Fruit fly (Drosophila melanogaster) whole organism, wandering third instar larva: ENCODE results near the gene CG32683.
A peak's percentile ranks its signal among the peaks of the same experiment; 100 is the strongest.

Experiments used
- OdsH ChIP-seq: fragments of 200-800 bp; sonication (Bioruptor generic); optimal IDR thresholded peaks from 2 replicates; lab custom pipeline; 2016; ENCODE audit warnings: missing biosample characterization, mild to moderate bottlenecking, missing genetic modification characterization
- brk ChIP-seq: fragments of 200-800 bp; sonication (Bioruptor generic); optimal IDR thresholded peaks from 2 replicates; lab custom pipeline; 2016; ENCODE audit warnings: missing biosample characterization, mild to moderate bottlenecking, missing genetic modification characterization
- h ChIP-seq: fragments of 200-800 bp; sonication (Bioruptor generic); optimal IDR thresholded peaks from 3 replicates; lab custom pipeline; 2016; ENCODE audit warnings: missing biosample characterization, mild to moderate bottlenecking, missing genetic modification characterization
- jim ChIP-seq: fragments of 175-275, 200-325 bp; sonication (Bioruptor generic); optimal IDR thresholded peaks from 2 replicates; lab custom pipeline; 2016; ENCODE audit warnings: missing biosample characterization, mild to moderate bottlenecking, missing genetic modification characterization
- lola ChIP-seq: fragments of >200 bp; optimal IDR thresholded peaks from 2 replicates; lab custom pipeline; 2017; ENCODE audit warnings: missing biosample characterization, missing genetic modification characterization

DNA sequence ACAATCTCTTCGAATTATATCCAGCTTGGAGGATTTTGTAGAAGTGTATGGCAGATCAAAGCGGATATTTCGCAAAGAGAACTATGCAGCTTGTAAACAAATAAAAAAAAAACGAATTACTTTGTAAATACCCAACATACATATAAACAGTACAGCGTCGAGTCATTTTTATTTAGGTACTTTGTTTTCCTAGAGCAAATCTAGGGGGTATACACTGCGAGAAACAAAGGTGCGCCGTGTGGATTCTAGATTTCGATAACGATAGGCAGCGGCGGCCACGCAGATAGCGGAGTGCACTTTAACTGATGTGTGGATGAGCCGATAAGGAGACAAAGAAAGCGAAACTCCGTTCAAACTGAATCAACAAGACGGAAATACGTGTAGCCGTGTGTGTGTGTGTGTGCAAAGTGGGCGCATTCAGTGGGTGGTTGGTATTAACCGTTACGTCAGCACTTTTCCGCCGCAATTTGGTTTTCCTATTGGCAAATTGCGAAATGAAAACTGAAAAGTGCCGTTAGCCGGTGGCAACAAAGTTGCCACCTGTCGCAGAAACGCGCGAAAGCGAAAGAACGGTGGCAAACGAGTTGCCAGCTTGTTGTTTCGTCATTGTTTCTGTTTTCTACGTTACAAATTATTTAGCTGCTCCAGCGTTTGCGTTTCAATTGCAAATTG, 90.0 kb downstream of the CG32683 start:
- TF ChIP-seq h (GFP tag; lab: Kevin White, UChicago) (peak; percentile 45), brk (GFP tag; lab: Kevin White, UChicago) (no peak), jim (GFP tag; lab: Kevin White, UChicago) (no peak), OdsH (GFP tag; lab: Kevin White, UChicago) (no peak), lola (GFP tag; lab: Kevin White, UChicago) (no peak)
